Worm (Caenorhabditis elegans): ENCODE results near the gene mab-7.

The mab-7 gene

DNA sequence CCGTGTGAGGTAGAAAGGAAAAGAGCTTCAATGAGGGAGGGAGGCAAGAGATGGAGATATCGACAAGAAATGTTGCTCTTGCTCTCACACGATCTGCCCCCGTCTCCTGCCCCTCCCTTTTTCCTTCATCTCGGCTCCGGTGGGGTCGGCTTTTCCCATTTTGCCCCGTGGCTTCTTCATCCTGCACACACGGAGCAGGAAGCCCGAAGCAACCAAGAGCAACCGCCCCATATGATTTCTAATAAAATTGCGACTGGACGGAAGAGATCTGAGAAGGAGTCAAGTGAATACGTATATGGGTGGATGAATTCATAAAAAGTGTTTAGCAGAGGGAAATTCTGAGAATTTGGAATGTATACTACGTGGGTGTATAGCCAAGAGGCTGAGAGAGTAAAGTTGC is 53.2 kb downstream of the mab-7 start (continued):
- TF ChIP-seq ceh-63 (GFP tag; optimal IDR thresholded peaks at IDR 0.05): no peak
- TF ChIP-seq swsn-7 (tag; optimal IDR thresholded peaks at IDR 0.05): peak; percentile 21
- no peak for TF ChIP-seq pag-3 (tag; optimal IDR thresholded peaks at IDR 0.05; ENCODE audit: borderline replicate concordance, insufficient read depth)
- TF ChIP-seq unc-30 (tag; optimal IDR thresholded peaks at IDR 0.05): no peak
- peak; percentile 9 for TF ChIP-seq snu-23 (GFP tag; optimal IDR thresholded peaks at IDR 0.05)
- TF ChIP-seq nhr-76 (tag; optimal IDR thresholded peaks at IDR 0.05): no peak
- TF ChIP-seq dsc-1 (tag; optimal IDR thresholded peaks at IDR 0.05): peak; percentile 47
- no peak for TF ChIP-seq tbx-2 (tag; optimal IDR thresholded peaks at IDR 0.05)
- TF ChIP-seq mep-1 (tag; optimal IDR thresholded peaks at IDR 0.05): no peak
- no peak for TF ChIP-seq C16A3.4 (tag; optimal IDR thresholded peaks at IDR 0.05)
- TF ChIP-seq snpc-4 (tag; optimal IDR thresholded peaks at IDR 0.05): no peak
- TF ChIP-seq fos-1 (tag; optimal IDR thresholded peaks at IDR 0.05): no peak
- no peak for TF ChIP-seq lsy-2 (tag; optimal IDR thresholded peaks at IDR 0.05)
- no peak for TF ChIP-seq sup-37 (GFP tag; optimal IDR thresholded peaks at IDR 0.05)
- no peak for TF ChIP-seq mef-2 (tag; optimal IDR thresholded peaks at IDR 0.05)
- no peak for TF ChIP-seq lin-15B (tag; optimal IDR thresholded peaks at IDR 0.05)
- TF ChIP-seq nhr-20 (tag; optimal IDR thresholded peaks at IDR 0.05): no peak
- TF ChIP-seq skn-1 (tag; optimal IDR thresholded peaks at IDR 0.05): no peak
- TF ChIP-seq unc-62 (GFP tag; optimal IDR thresholded peaks at IDR 0.05): no peak
- TF ChIP-seq ceh-82 (tag; optimal IDR thresholded peaks at IDR 0.05): peak in 1 of 3 experiments; percentile 46
- TF ChIP-seq ets-5 (GFP tag; IDR thresholded peaks at IDR 0.05): no peak
- no peak for TF ChIP-seq aha-1 (tag; optimal IDR thresholded peaks at IDR 0.05)
- no peak for TF ChIP-seq irx-1 (tag; optimal IDR thresholded peaks at IDR 0.05)
- no peak for TF ChIP-seq isw-1 (GFP tag; IDR thresholded peaks at IDR 0.05)
- no peak for TF ChIP-seq ztf-4 (tag; optimal IDR thresholded peaks at IDR 0.05)
- no peak for TF ChIP-seq efl-3 (GFP tag; optimal IDR thresholded peaks at IDR 0.05)
- no peak for TF ChIP-seq F16B12.6 (tag; optimal IDR thresholded peaks at IDR 0.05)
- peak; percentile 20 for TF ChIP-seq unc-86 (tag; optimal IDR thresholded peaks at IDR 0.05)
- no peak for TF ChIP-seq nhr-12 (tag; optimal IDR thresholded peaks at IDR 0.05)
- TF ChIP-seq vab-15 (tag; optimal IDR thresholded peaks at IDR 0.05): no peak
- TF ChIP-seq lin-14 (GFP tag; optimal IDR thresholded peaks at IDR 0.05): peak; percentile 74
- TF ChIP-seq hlh-17 (GFP tag; optimal IDR thresholded peaks at IDR 0.05; ENCODE audit: borderline replicate concordance): no peak
- no peak for TF ChIP-seq elt-2 (tag; optimal IDR thresholded peaks at IDR 0.05)
- no peak for TF ChIP-seq nhr-85 (tag)
- TF ChIP-seq elt-3 (tag; optimal IDR thresholded peaks at IDR 0.05): no peak

Data from whole organism, L1 larva.